Worm (Caenorhabditis elegans): ENCODE data around the gene C25H3.3.

C25H3.3 gene

DNA sequence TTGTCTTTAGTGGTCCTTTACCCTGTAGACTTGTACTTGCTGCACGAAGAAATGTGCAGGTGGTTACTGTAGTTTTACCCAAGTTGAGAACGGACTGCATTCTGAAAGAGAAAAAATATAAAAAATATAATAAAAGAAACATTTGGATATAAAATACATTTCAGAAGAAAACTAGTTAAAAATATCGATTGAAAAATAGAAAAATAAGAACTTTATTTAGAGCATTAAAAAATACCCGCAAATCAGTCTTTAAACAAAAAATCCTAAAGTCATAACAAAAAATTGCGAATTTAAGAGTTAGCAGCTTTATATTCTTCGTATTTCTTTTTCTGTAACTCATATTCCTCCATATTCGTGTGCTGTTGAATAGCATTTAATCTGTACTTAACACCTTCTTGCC, 25.2 kb upstream of the C25H3.3 start, which contains the start of gene C25H3.7:
C25H3.7 (minus strand) TSS at position 101 of the 400 bp plus-strand sequence.
- TF ChIP-seq ceh-82 (tag; optimal IDR thresholded peaks at IDR 0.05) (no peak), egl-27 (tag; optimal IDR thresholded peaks at IDR 0.05) (no peak), jun-1 (tag; optimal IDR thresholded peaks at IDR 0.05) (no peak), nhr-43 (tag; optimal IDR thresholded peaks at IDR 0.05; ENCODE audit: poor library complexity, severe bottlenecking) (no peak), nhr-12 (tag; optimal IDR thresholded peaks at IDR 0.05) (no peak)

DNA sequence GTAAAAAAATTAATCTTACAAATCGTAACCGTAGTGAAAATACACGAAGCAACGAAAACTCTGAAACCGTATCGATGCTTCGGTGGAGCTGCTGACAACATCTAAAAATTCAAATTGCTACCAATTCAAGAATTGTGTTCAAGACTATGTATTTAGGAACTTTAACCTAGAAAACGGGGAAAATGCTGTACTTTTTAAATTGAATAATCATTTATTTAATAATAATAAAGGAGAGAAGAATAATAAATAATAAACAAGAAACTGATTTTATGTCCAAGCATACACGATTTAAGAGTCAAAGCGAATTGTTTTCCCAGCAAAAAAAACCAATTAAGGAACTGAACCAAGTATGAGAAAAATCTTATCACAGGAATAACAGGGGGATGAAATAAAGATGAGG, 24.4 kb upstream of the C25H3.3 start, which contains the start of gene C25H3.17:
C25H3.17 (minus strand) TSS at position 101 of the 400 bp plus-strand sequence.
- TF ChIP-seq nhr-43 (tag; optimal IDR thresholded peaks at IDR 0.05; ENCODE audit: poor library complexity, severe bottlenecking) (no peak), ztf-4 (tag; optimal IDR thresholded peaks at IDR 0.05) (no peak), zag-1 (tag; optimal IDR thresholded peaks at IDR 0.05) (no peak), ceh-82 (tag; optimal IDR thresholded peaks at IDR 0.05) (no peak), R02D3.7 (tag; optimal IDR thresholded peaks at IDR 0.05) (no peak), lsy-12 (tag; optimal IDR thresholded peaks at IDR 0.05) (no peak), aly-2 (tag; optimal IDR thresholded peaks at IDR 0.05) (no peak), elt-2 (tag; optimal IDR thresholded peaks at IDR 0.05) (no peak), lin-39 (tag; optimal IDR thresholded peaks at IDR 0.05) (no peak), ceh-9 (tag; optimal IDR thresholded peaks at IDR 0.05) (no peak), nhr-11 (tag; optimal IDR thresholded peaks at IDR 0.05) (no peak), nhr-237 (tag; optimal IDR thresholded peaks at IDR 0.05) (no peak)

DNA sequence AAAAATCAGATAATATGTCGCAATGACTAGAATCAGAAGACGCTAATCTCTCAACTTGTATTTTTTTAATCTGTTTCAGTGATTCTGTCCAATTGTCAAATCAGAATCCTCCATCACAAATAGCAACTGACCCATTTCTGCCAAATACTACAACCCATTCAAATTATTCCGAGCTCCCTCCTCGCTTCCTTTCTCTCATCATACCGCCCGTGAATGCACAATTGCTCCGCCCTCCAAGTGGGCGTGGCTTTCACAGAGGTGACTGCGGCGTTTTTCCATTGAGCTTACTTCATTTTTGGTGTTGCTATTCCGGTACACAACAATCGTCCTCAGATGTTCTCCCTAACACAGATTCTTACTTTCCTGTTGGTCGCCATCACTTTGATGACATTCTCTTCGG, 13.3 kb upstream of the C25H3.3 start, which contains the start of gene flp-27:
flp-27 (plus strand) TSS at position 301 of the 400 bp plus-strand sequence.
- TF ChIP-seq lin-15B (tag; optimal IDR thresholded peaks at IDR 0.05) (no peak), nhr-237 (tag; optimal IDR thresholded peaks at IDR 0.05) (no peak), nhr-43 (tag; optimal IDR thresholded peaks at IDR 0.05; ENCODE audit: poor library complexity, severe bottlenecking) (no peak), nhr-76 (tag; optimal IDR thresholded peaks at IDR 0.05) (no peak), aly-2 (tag; optimal IDR thresholded peaks at IDR 0.05) (no peak), ceh-9 (tag; optimal IDR thresholded peaks at IDR 0.05) (no peak), mml-1 (tag; optimal IDR thresholded peaks at IDR 0.05) (no peak), ceh-28 (tag; optimal IDR thresholded peaks at IDR 0.05) (no peak), fkh-10 (GFP tag; optimal IDR thresholded peaks at IDR 0.05) (no peak), ama-1 (optimal IDR thresholded peaks at IDR 0.05) (no peak), tbx-2 (tag; optimal IDR thresholded peaks at IDR 0.05) (no peak)

DNA sequence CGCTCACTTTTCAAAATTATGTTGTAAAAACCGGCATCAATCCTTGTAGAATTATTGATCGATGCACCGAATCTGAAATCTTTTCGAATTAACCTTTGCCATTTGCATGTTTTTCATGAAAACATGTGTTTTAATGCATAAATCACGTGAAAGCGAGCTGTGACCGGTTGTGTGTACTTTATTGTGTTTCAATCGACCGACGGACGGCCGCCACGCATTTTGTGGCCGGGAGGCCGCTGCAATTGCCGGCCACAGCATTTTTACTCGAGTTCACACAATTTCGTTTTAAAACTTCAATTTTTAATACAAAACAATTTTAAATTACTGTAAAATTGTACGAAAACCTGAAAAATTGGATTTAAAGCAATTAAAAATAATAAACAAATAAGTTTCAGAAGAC, 5.0 kb upstream of the C25H3.3 start, which contains the start of gene C25H3.11:
C25H3.11 (minus strand) TSS at position 82 of the 400 bp plus-strand sequence.
- TF ChIP-seq ztf-4 (tag; optimal IDR thresholded peaks at IDR 0.05) (no peak), hmg-11 (tag; optimal IDR thresholded peaks at IDR 0.05) (no peak), fos-1 (tag; optimal IDR thresholded peaks at IDR 0.05) (no peak), pqm-1 (tag; optimal IDR thresholded peaks at IDR 0.05) (peak; percentile 26), ama-1 (optimal IDR thresholded peaks at IDR 0.05) (peak; percentile 52), tbx-2 (tag; optimal IDR thresholded peaks at IDR 0.05) (no peak), elt-1 (tag; optimal IDR thresholded peaks at IDR 0.05) (no peak), nhr-76 (tag; optimal IDR thresholded peaks at IDR 0.05) (no peak), ztf-11 (tag; optimal IDR thresholded peaks at IDR 0.05) (no peak), lin-15B (tag; optimal IDR thresholded peaks at IDR 0.05) (peak; percentile 53), R02D3.7 (tag; optimal IDR thresholded peaks at IDR 0.05) (no peak), ceh-28 (tag; optimal IDR thresholded peaks at IDR 0.05) (no peak), ceh-16 (tag; optimal IDR thresholded peaks at IDR 0.05) (no peak), nfya-1 (tag; optimal IDR thresholded peaks at IDR 0.05; ENCODE audit: insufficient read depth) (peak; percentile 67), eor-1 (tag; optimal IDR thresholded peaks at IDR 0.05) (no peak), nhr-237 (tag; optimal IDR thresholded peaks at IDR 0.05) (no peak), ZK546.5 (tag; optimal IDR thresholded peaks at IDR 0.05) (no peak), nhr-28 (tag; optimal IDR thresholded peaks at IDR 0.05) (no peak), fkh-2 (tag; optimal IDR thresholded peaks at IDR 0.05) (no peak), zag-1 (tag; optimal IDR thresholded peaks at IDR 0.05) (no peak), elt-2 (tag; optimal IDR thresholded peaks at IDR 0.05) (peak; percentile 70), nhr-77 (tag; optimal IDR thresholded peaks at IDR 0.05) (no peak), egl-27 (tag; optimal IDR thresholded peaks at IDR 0.05) (no peak), nhr-23 (tag; optimal IDR thresholded peaks at IDR 0.05) (no peak), jun-1 (tag; optimal IDR thresholded peaks at IDR 0.05) (no peak), egl-5 (tag; optimal IDR thresholded peaks at IDR 0.05) (no peak), nhr-25 (tag; optimal IDR thresholded peaks at IDR 0.05) (no peak), daf-12 (tag; optimal IDR thresholded peaks at IDR 0.05) (no peak), pha-4 (tag; optimal IDR thresholded peaks at IDR 0.05) (peak; percentile 42), lin-39 (tag; optimal IDR thresholded peaks at IDR 0.05) (no peak), unc-39 (tag; optimal IDR thresholded peaks at IDR 0.05) (no peak), aly-2 (tag; optimal IDR thresholded peaks at IDR 0.05) (no peak), sea-2 (GFP tag; optimal IDR thresholded peaks at IDR 0.05) (no peak), ceh-82 (tag; optimal IDR thresholded peaks at IDR 0.05) (no peak), mml-1 (tag; optimal IDR thresholded peaks at IDR 0.05) (no peak), skn-1 (tag; optimal IDR thresholded peaks at IDR 0.05) (no peak), elt-3 (tag; optimal IDR thresholded peaks at IDR 0.05) (no peak), snpc-4 (tag; optimal IDR thresholded peaks at IDR 0.05) (peak; percentile 29), ceh-9 (tag; optimal IDR thresholded peaks at IDR 0.05) (no peak), unc-62 (GFP tag; optimal IDR thresholded peaks at IDR 0.05) (no peak), lsy-12 (tag; optimal IDR thresholded peaks at IDR 0.05) (peak; percentile 4)
